Fruit fly (Drosophila melanogaster): ENCODE results near the gene CG34112.
A peak's percentile ranks its signal among the peaks of the same experiment; 100 is the strongest.

The CG34112 gene

dm6 chr3R:4402884-4403705, 9.0 kb upstream of the CG34112 start, which contains the start of gene lost (continued):
- TF ChIP-seq en (GFP tag; optimal IDR thresholded peaks at IDR 0.05) (no peak), CG8089 (GFP tag; optimal IDR thresholded peaks at IDR 0.05) (no peak), zfh1 (GFP tag; IDR thresholded peaks at IDR 0.05) (0 out of 3 replicates have a peak, but pooled peaks have one; percentile 29), CG31224 (GFP tag; IDR thresholded peaks at IDR 0.05) (no peak; the same call in 1 of the 2 replicates), slbo (GFP tag; IDR thresholded peaks at IDR 0.05) (peak; percentile 64), CG4360 (GFP tag; IDR thresholded peaks at IDR 0.05) (no peak), toy (GFP tag; IDR thresholded peaks at IDR 0.05) (no peak), ftz-f1 (GFP tag; optimal IDR thresholded peaks at IDR 0.05) (no peak), Asciz (GFP tag; optimal IDR thresholded peaks at IDR 0.05) (no peak), Gug (GFP tag; IDR thresholded peaks at IDR 0.05) (peak; percentile 15; the same call in 2 of the 4 replicates), MTF-1 (GFP tag; optimal IDR thresholded peaks at IDR 0.05; ENCODE audit: borderline replicate concordance) (no peak), CG8944 (GFP tag; optimal IDR thresholded peaks at IDR 0.05) (no peak), CG3407 (GFP tag; optimal IDR thresholded peaks at IDR 0.05) (no peak), CG34376 (GFP tag; optimal IDR thresholded peaks at IDR 0.05) (peak; percentile 34), CG11504 (tag; optimal IDR thresholded peaks at IDR 0.05) (no peak), CG9932 (GFP tag; IDR thresholded peaks at IDR 0.05) (peak; percentile 81), unpg (GFP tag; optimal IDR thresholded peaks at IDR 0.05) (no peak), CG6272 (GFP tag; IDR thresholded peaks at IDR 0.05) (peak; percentile 41; the same call in 1 of the 2 replicates), Dfd (GFP tag; optimal IDR thresholded peaks at IDR 0.05) (no peak), CG7745 (tag; optimal IDR thresholded peaks at IDR 0.05) (no peak), esg (GFP tag; conservative IDR thresholded peaks at IDR 0.05) (no peak), CG8478 (optimal IDR thresholded peaks at IDR 0.05) (no peak), sens (GFP tag) (peak; percentile 84), repo (GFP tag; optimal IDR thresholded peaks at IDR 0.05) (no peak), tup (GFP tag; optimal IDR thresholded peaks at IDR 0.05) (no peak), ewg (GFP tag; optimal IDR thresholded peaks at IDR 0.05) (peak; percentile 28), CG8924 (tag; optimal IDR thresholded peaks at IDR 0.05) (peak; percentile 14), tll (GFP tag; optimal IDR thresholded peaks at IDR 0.05) (no peak), CG14441 (GFP tag; IDR thresholded peaks at IDR 0.05) (0 out of 2 replicates have a peak, but pooled peaks have one; percentile 8), CG10274 (GFP tag; optimal IDR thresholded peaks at IDR 0.05) (no peak), CG16813 (GFP tag; IDR thresholded peaks at IDR 0.05; ENCODE audit: partially characterized antibody) (peak; percentile 98), CG2116 (GFP tag; optimal IDR thresholded peaks at IDR 0.05) (peak; percentile 96), CG3726 (GFP tag; IDR thresholded peaks at IDR 0.05) (no peak), gfzf (GFP tag; optimal IDR thresholded peaks at IDR 0.05) (peak; percentile 25), chif (GFP tag; optimal IDR thresholded peaks at IDR 0.05) (no peak), yki (optimal IDR thresholded peaks at IDR 0.05) (no peak), scrt (GFP tag; optimal IDR thresholded peaks at IDR 0.05) (no peak), ssp (GFP tag; IDR thresholded peaks at IDR 0.05) (peak; percentile 89), CG9727 (GFP tag; optimal IDR thresholded peaks at IDR 0.05) (peak; percentile 33), CG15073 (GFP tag; optimal IDR thresholded peaks at IDR 0.05) (no peak), Drgx (GFP tag; IDR thresholded peaks at IDR 0.05) (no peak), run (tag; optimal IDR thresholded peaks at IDR 0.05) (no peak), CG15479 (GFP tag; optimal IDR thresholded peaks at IDR 0.05) (peak; percentile 4), gt (GFP tag; IDR thresholded peaks at IDR 0.05) (no peak), exex (tag; optimal IDR thresholded peaks at IDR 0.05) (peak; percentile 17), CG13123 (GFP tag; optimal IDR thresholded peaks at IDR 0.05) (no peak), CG30431 (GFP tag; optimal IDR thresholded peaks at IDR 0.05) (no peak), Ravus (GFP tag; IDR thresholded peaks at IDR 0.05) (no peak), CG10543 (GFP tag; optimal IDR thresholded peaks at IDR 0.05) (peak; percentile 10), stc (GFP tag; IDR thresholded peaks at IDR 0.05) (0 out of 2 replicates have a peak, but pooled peaks have one; percentile 35)
